Fruit fly (Drosophila melanogaster): Measurements from ENCODE around the gene CG8664.

CG8664 gene

DNA sequence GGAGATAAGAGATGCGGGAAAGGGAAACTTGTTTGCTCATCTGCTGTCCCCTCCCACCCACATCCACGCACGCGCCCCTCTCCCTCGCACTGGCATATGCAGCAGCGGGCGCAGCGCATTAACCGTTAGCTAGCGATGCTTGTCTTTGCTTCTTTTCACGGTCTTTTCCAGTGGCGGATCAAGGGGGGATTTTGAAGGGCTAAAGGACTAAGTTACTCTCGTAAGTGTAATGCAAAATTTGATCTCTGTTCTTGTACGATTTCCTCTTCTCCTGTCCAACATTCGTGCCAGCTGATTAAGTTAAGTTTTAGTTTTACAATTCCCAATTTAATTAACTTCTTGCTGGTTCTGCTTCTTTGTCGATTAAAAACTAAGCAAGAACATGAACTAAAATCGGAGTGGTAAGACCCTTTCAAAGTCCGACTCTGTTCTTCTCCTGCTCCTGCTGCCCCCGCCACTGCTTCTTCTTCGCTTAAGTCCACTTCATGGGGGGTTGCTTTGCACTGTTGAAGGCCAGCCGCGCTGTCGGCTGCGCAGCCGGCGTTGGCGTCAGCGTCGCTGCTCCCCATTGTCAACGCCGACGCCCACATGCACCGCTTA is 18.2 kb upstream of the CG8664 start (continued):
- TF ChIP-seq mld (GFP tag; IDR thresholded peaks at IDR 0.05; ENCODE audit: partially characterized antibody) (no peak), trem (tag; optimal IDR thresholded peaks at IDR 0.05) (peak; percentile 16), CG17361 (GFP tag; IDR thresholded peaks at IDR 0.05) (peak; percentile 79), Hr78 (GFP tag; optimal IDR thresholded peaks at IDR 0.05) (peak in 1 of 2 experiments; percentile 48), CG2129 (GFP tag; IDR thresholded peaks at IDR 0.05; ENCODE audit: partially characterized antibody) (no peak), CG10366 (GFP tag; IDR thresholded peaks at IDR 0.05) (peak; percentile 26; the same call in 1 of the 2 replicates), CG10654 (GFP tag; optimal IDR thresholded peaks at IDR 0.05) (peak; percentile 6), ATbp (GFP tag; optimal IDR thresholded peaks at IDR 0.05) (peak; percentile 19), usp (GFP tag; optimal IDR thresholded peaks at IDR 0.05) (no peak), CG14710 (tag; optimal IDR thresholded peaks at IDR 0.05) (peak; percentile 66), CG11085 (GFP tag; IDR thresholded peaks at IDR 0.05) (no peak), tll (GFP tag; optimal IDR thresholded peaks at IDR 0.05) (no peak), Oli (tag; optimal IDR thresholded peaks at IDR 0.05) (peak; percentile 66), ewg (GFP tag; optimal IDR thresholded peaks at IDR 0.05) (peak; percentile 58), sim (GFP tag; IDR thresholded peaks at IDR 0.05) (no peak), odd (GFP tag; optimal IDR thresholded peaks at IDR 0.05) (peak; percentile 30), onecut (GFP tag; IDR thresholded peaks at IDR 0.05) (peak; percentile 49; the same call in 1 of the 2 replicates), zfh1 (GFP tag; IDR thresholded peaks at IDR 0.05) (peak; percentile 17; the same call in 2 of the 3 replicates), H15 (GFP tag; IDR thresholded peaks at IDR 0.05) (no peak), Tbp (GFP tag; optimal IDR thresholded peaks at IDR 0.05) (no peak), row (GFP tag; IDR thresholded peaks at IDR 0.05) (peak; percentile 62; the same call in 2 of the 3 replicates), ind (GFP tag; optimal IDR thresholded peaks at IDR 0.05) (peak; percentile 54), Side (GFP tag; optimal IDR thresholded peaks at IDR 0.05) (peak; percentile 65), run (tag; optimal IDR thresholded peaks at IDR 0.05) (no peak), lilli (GFP tag; optimal IDR thresholded peaks at IDR 0.05) (peak; percentile 58), CG1603 (tag; optimal IDR thresholded peaks at IDR 0.05) (peak; percentile 60), Usf (GFP tag; optimal IDR thresholded peaks at IDR 0.05) (peak; percentile 14), sc (optimal IDR thresholded peaks at IDR 0.05) (no peak), sc (GFP tag; optimal IDR thresholded peaks at IDR 0.05) (peak; percentile 67), gro (GFP tag; optimal IDR thresholded peaks at IDR 0.05) (no peak), CG5245 (GFP tag; optimal IDR thresholded peaks at IDR 0.05) (no peak), eyg (GFP tag; optimal IDR thresholded peaks at IDR 0.05) (peak; percentile 13), CG10209 (GFP tag; optimal IDR thresholded peaks at IDR 0.05) (peak; percentile 50), CG17912 (GFP tag; optimal IDR thresholded peaks at IDR 0.05) (no peak), Opbp (GFP tag; IDR thresholded peaks at IDR 0.05; ENCODE audit: partially characterized antibody) (no peak), nerfin-1 (tag; optimal IDR thresholded peaks at IDR 0.05) (peak; percentile 47), CG15514 (GFP tag; optimal IDR thresholded peaks at IDR 0.05) (no peak), CG31224 (GFP tag; IDR thresholded peaks at IDR 0.05) (0 out of 2 replicates have a peak, but pooled peaks have one; percentile 31), ranshi (GFP tag; IDR thresholded peaks at IDR 0.05) (peak; percentile 29; the same call in 1 of the 2 replicates), CG10267 (tag; optimal IDR thresholded peaks at IDR 0.05) (peak; percentile 64), Dbx (GFP tag; IDR thresholded peaks at IDR 0.05) (no peak), Mes4 (GFP tag; optimal IDR thresholded peaks at IDR 0.05) (peak; percentile 27), sqz (GFP tag; optimal IDR thresholded peaks at IDR 0.05) (peak; percentile 3), HLH4C (GFP tag; IDR thresholded peaks at IDR 0.05; ENCODE audit: partially characterized antibody) (no peak), Hand (GFP tag; optimal IDR thresholded peaks at IDR 0.05) (no peak), CG7372 (GFP tag; IDR thresholded peaks at IDR 0.05) (no peak), cwo (GFP tag; optimal IDR thresholded peaks at IDR 0.05) (peak; percentile 55), HmgD (GFP tag; optimal IDR thresholded peaks at IDR 0.05) (no peak), bigmax (GFP tag; optimal IDR thresholded peaks at IDR 0.05) (no peak)
